Fruit fly (Drosophila melanogaster) whole organism, embryonic: ENCODE results near the gene rno.

Experiments used
- Antp ChIP-seq: fragments of 200-800 bp; sonication (Bioruptor generic); optimal IDR thresholded peaks from 3 replicates; lab custom pipeline; 2016; ENCODE audit warnings: missing biosample characterization, missing genetic modification characterization
- CG10267 ChIP-seq: fragments of 200-800 bp; sonication (Bioruptor generic); optimal IDR thresholded peaks from 2 replicates; lab custom pipeline; 2018; ENCODE audit warnings: missing biosample characterization, mild to moderate bottlenecking, missing genetic modification characterization, moderate library complexity
- CG10543 ChIP-seq: fragments of 200-800 bp; sonication (Bioruptor generic); optimal IDR thresholded peaks from 3 replicates; lab custom pipeline; 2017; ENCODE audit warnings: missing biosample characterization, mild to moderate bottlenecking, missing genetic modification characterization, moderate library complexity
- CG12071 ChIP-seq: fragments of 200-800 bp; sonication (Bioruptor generic); optimal IDR thresholded peaks from 3 replicates; lab custom pipeline; 2018; ENCODE audit warnings: missing biosample characterization, mild to moderate bottlenecking, missing genetic modification characterization
- CG12236 ChIP-seq: fragments of 200-800 bp; sonication (Bioruptor generic); optimal IDR thresholded peaks from 2 replicates; lab custom pipeline; 2016; ENCODE audit warnings: missing biosample characterization, missing genetic modification characterization
- CG12299 ChIP-seq: fragments of 200-800 bp; sonication (Bioruptor generic); optimal IDR thresholded peaks from 2 replicates; lab custom pipeline; 2018; ENCODE audit warnings: missing biosample characterization, mild to moderate bottlenecking, missing genetic modification characterization
- CG1233 ChIP-seq: fragments of 200-800 bp; sonication (Bioruptor generic); optimal IDR thresholded peaks from 4 replicates; lab custom pipeline; 2018; ENCODE audit warnings: missing biosample characterization, mild to moderate bottlenecking, missing genetic modification characterization
- CG12744 ChIP-seq: fragments of 200-800 bp; sonication (Bioruptor generic); optimal IDR thresholded peaks from 2 replicates; lab custom pipeline; 2016; ENCODE audit warnings: missing biosample characterization, missing genetic modification characterization
- CG14050 ChIP-seq: fragments of 200-800 bp; sonication (Bioruptor generic); IDR thresholded peaks from 3 replicates; pipeline ENCODE4 v1.3.6; 2022; ENCODE audit warnings: missing biosample characterization, missing genetic modification characterization
- CG16815 ChIP-seq: fragments of 200-800 bp; sonication (Bioruptor generic); optimal IDR thresholded peaks from 3 replicates; lab custom pipeline; 2017; ENCODE audit warnings: missing biosample characterization, mild to moderate bottlenecking, missing genetic modification characterization
- CG17385 ChIP-seq: fragments of 200-800 bp; sonication (Bioruptor generic); optimal IDR thresholded peaks from 3 replicates; lab custom pipeline; 2018; ENCODE audit warnings: missing biosample characterization, mild to moderate bottlenecking, missing genetic modification characterization
- CG1832 ChIP-seq: fragments of 200-800 bp; sonication (Bioruptor generic); optimal IDR thresholded peaks from 2 replicates; lab custom pipeline; 2017; ENCODE audit warnings: missing biosample characterization, mild to moderate bottlenecking, missing genetic modification characterization, inconsistent platforms
- CG18764 ChIP-seq: fragments of 200-800 bp; sonication (Bioruptor generic); optimal IDR thresholded peaks from 3 replicates; lab custom pipeline; 2016; ENCODE audit warnings: missing biosample characterization, missing genetic modification characterization
- CG32772 ChIP-seq: fragments of 200-800 bp; sonication (Bioruptor generic); IDR thresholded peaks from 2 replicates; pipeline ENCODE4 v1.3.6; 2022; ENCODE audit warnings: missing biosample characterization, missing genetic modification characterization
- CG33557 ChIP-seq: fragments of 200-800 bp; sonication (Bioruptor generic); optimal IDR thresholded peaks from 2 replicates; lab custom pipeline; 2019; ENCODE audit warnings: missing biosample characterization, mild to moderate bottlenecking, missing genetic modification characterization, moderate library complexity
- CG4328 ChIP-seq: fragments of 200-800 bp; sonication (Bioruptor generic); optimal IDR thresholded peaks from 3 replicates; lab custom pipeline; 2017; ENCODE audit warnings: missing biosample characterization, missing genetic modification reagents, missing genetic modification characterization
- CG7963 ChIP-seq: fragments of 200-800 bp; sonication (Bioruptor generic); IDR thresholded peaks from 3 replicates; pipeline ENCODE4 v1.3.6; 2022; ENCODE audit warnings: missing biosample characterization, missing genetic modification characterization; ENCODE audit not compliant: partially characterized antibody
- CG8388 ChIP-seq: fragments of 200-800 bp; sonication (Bioruptor generic); optimal IDR thresholded peaks from 2 replicates; lab custom pipeline; 2019; ENCODE audit warnings: missing biosample characterization, mild to moderate bottlenecking, missing genetic modification characterization, moderate library complexity
- CG9797 ChIP-seq: fragments of 200-800 bp; sonication (Bioruptor generic); optimal IDR thresholded peaks from 3 replicates; lab custom pipeline; 2018; ENCODE audit warnings: missing biosample characterization, mild to moderate bottlenecking, missing genetic modification characterization
- HHEX ChIP-seq: fragments of 200-800 bp; sonication (Bioruptor generic); optimal IDR thresholded peaks from 3 replicates; lab custom pipeline; 2017; ENCODE audit warnings: missing biosample characterization, mild to moderate bottlenecking, missing genetic modification characterization, missing genetic modification reagents
- Hmx ChIP-seq: fragments of 200-800 bp; sonication (Bioruptor generic); optimal IDR thresholded peaks from 2 replicates; lab custom pipeline; 2016; ENCODE audit warnings: missing biosample characterization, missing genetic modification characterization
- Hr78 ChIP-seq, 2 experiments: fragments of 200-800 bp in 1 of 2; fragments of >200 bp in 1 of 2; sonication (Bioruptor generic) in 1 of 2; optimal IDR thresholded peaks; 2 replicates each; lab custom pipeline; 2017 to 2019; ENCODE audit warnings: missing biosample characterization in 2 of 2, missing genetic modification characterization in 2 of 2, mild to moderate bottlenecking in 1 of 2, moderate library complexity in 1 of 2
- Lim3 ChIP-seq: fragments of 200-800 bp; sonication (Bioruptor generic); IDR thresholded peaks from 2 replicates; pipeline ENCODE4 v1.3.6; 2022; ENCODE audit warnings: missing biosample characterization, missing genetic modification characterization
- MBD-R2 ChIP-seq: fragments of 200-800 bp; sonication (Bioruptor generic); IDR thresholded peaks from 2 replicates; pipeline ENCODE4 v1.3.6; 2022; ENCODE audit warnings: missing biosample characterization, missing genetic modification characterization
- MTF-1 ChIP-seq: fragments of 200-800 bp; sonication (Bioruptor generic); optimal IDR thresholded peaks from 2 replicates; lab custom pipeline; 2018; ENCODE audit warnings: missing biosample characterization, mild to moderate bottlenecking, missing genetic modification characterization, borderline replicate concordance
- Max ChIP-seq: fragments of 200-800 bp; sonication (Bioruptor generic); optimal IDR thresholded peaks from 2 replicates; lab custom pipeline; 2016; ENCODE audit warnings: missing biosample characterization, mild to moderate bottlenecking, missing genetic modification characterization
- NC2β ChIP-seq: fragments of 200-800 bp; sonication (Bioruptor generic); optimal IDR thresholded peaks from 2 replicates; lab custom pipeline; 2016; ENCODE audit warnings: missing biosample characterization, missing genetic modification characterization
- Nf-YC ChIP-seq: fragments of 200-800 bp; optimal IDR thresholded peaks from 3 replicates; lab custom pipeline; 2019; ENCODE audit warnings: missing biosample characterization, mild to moderate bottlenecking, missing genetic modification characterization, moderate library complexity
- Xbp1 ChIP-seq: fragments of 200-800 bp; sonication (Bioruptor generic); optimal IDR thresholded peaks from 3 replicates; lab custom pipeline; 2016; ENCODE audit warnings: missing biosample characterization, mild to moderate bottlenecking, missing genetic modification characterization
- bab2 ChIP-seq: fragments of 200-800 bp; sonication (Bioruptor generic); optimal IDR thresholded peaks from 2 replicates; lab custom pipeline; 2016; ENCODE audit warnings: missing biosample characterization, missing genetic modification characterization
- bigmax ChIP-seq: fragments of 200-800 bp; sonication (Bioruptor generic); optimal IDR thresholded peaks from 2 replicates; lab custom pipeline; 2018; ENCODE audit warnings: missing biosample characterization, mild to moderate bottlenecking, missing genetic modification characterization
- cato ChIP-seq: fragments of 200-800 bp; sonication (Bioruptor generic); optimal IDR thresholded peaks from 2 replicates; lab custom pipeline; 2016; ENCODE audit warnings: missing biosample characterization, missing genetic modification characterization, borderline replicate concordance
- corto ChIP-seq: fragments of 200-800 bp; sonication (Bioruptor generic); optimal IDR thresholded peaks from 2 replicates; lab custom pipeline; 2016; ENCODE audit warnings: missing biosample characterization, mild to moderate bottlenecking, missing genetic modification characterization, moderate library complexity
- crol ChIP-seq: fragments of 200-800 bp; sonication (Bioruptor generic); IDR thresholded peaks from 2 replicates; pipeline ENCODE4 v1.3.6; 2022; ENCODE audit warnings: missing biosample characterization, missing genetic modification characterization
- dysf ChIP-seq: fragments of 200-800 bp; sonication (Bioruptor generic); IDR thresholded peaks from 3 replicates; pipeline ENCODE4 v1.3.6; 2022; ENCODE audit warnings: missing biosample characterization, missing genetic modification characterization
- eyg ChIP-seq: fragments of 200-800 bp; sonication (Bioruptor generic); optimal IDR thresholded peaks from 3 replicates; lab custom pipeline; 2016; ENCODE audit warnings: missing biosample characterization, missing genetic modification characterization
- fd3F ChIP-seq: fragments of 200-800 bp; sonication (Bioruptor generic); optimal IDR thresholded peaks from 2 replicates; lab custom pipeline; 2018; ENCODE audit warnings: missing biosample characterization, mild to moderate bottlenecking, missing genetic modification characterization, moderate library complexity
- gce ChIP-seq: fragments of 200-800 bp; sonication (Bioruptor generic); IDR thresholded peaks from 3 replicates; pipeline ENCODE4 v1.3.6; 2022; ENCODE audit warnings: missing biosample characterization, missing genetic modification characterization
- lmd ChIP-seq: fragments of 200-800 bp; sonication (Bioruptor generic); IDR thresholded peaks from 2 replicates; pipeline ENCODE4 v1.3.6; 2022; ENCODE audit warnings: missing biosample characterization, missing genetic modification characterization
- mirr ChIP-seq: fragments of 200-800 bp; sonication (Bioruptor generic); optimal IDR thresholded peaks from 3 replicates; lab custom pipeline; 2018; ENCODE audit warnings: missing biosample characterization, mild to moderate bottlenecking, missing genetic modification characterization
- nmo ChIP-seq: fragments of 200-800 bp; sonication (Bioruptor generic); optimal IDR thresholded peaks from 2 replicates; lab custom pipeline; 2018; ENCODE audit warnings: missing biosample characterization, mild to moderate bottlenecking, missing genetic modification characterization, moderate library complexity
- org-1 ChIP-seq: fragments of 200-800 bp; sonication (Bioruptor generic); optimal IDR thresholded peaks from 2 replicates; lab custom pipeline; 2017; ENCODE audit warnings: missing biosample characterization, missing genetic modification characterization
- p53 ChIP-seq: fragments of 200-800 bp; sonication (Bioruptor generic); optimal IDR thresholded peaks from 2 replicates; lab custom pipeline; 2016; ENCODE audit warnings: missing biosample characterization, missing genetic modification characterization
- psq ChIP-seq: fragments of 200-800 bp; sonication (Bioruptor generic); optimal IDR thresholded peaks from 2 replicates; lab custom pipeline; 2017; ENCODE audit warnings: missing biosample characterization, missing genetic modification characterization
- sd ChIP-seq: fragments of 200-800 bp; sonication (Bioruptor generic); optimal IDR thresholded peaks from 3 replicates; lab custom pipeline; 2018; ENCODE audit warnings: missing biosample characterization, mild to moderate bottlenecking, missing genetic modification characterization, moderate library complexity
- slbo ChIP-seq: fragments of 200-800 bp; sonication (Bioruptor generic); IDR thresholded peaks from 2 replicates; pipeline ENCODE4 v1.3.6; 2022; ENCODE audit warnings: missing biosample characterization, missing genetic modification characterization
- so ChIP-seq: fragments of 200-800 bp; sonication (Bioruptor generic); IDR thresholded peaks from 3 replicates; pipeline ENCODE4 v1.3.6; 2022; ENCODE audit warnings: missing biosample characterization, missing genetic modification characterization
- sob ChIP-seq: fragments of 200-800 bp; sonication (Bioruptor generic); IDR thresholded peaks from 2 replicates; pipeline ENCODE4 v1.3.6; 2022; ENCODE audit warnings: missing biosample characterization, missing genetic modification characterization
- toy ChIP-seq: fragments of 200-800 bp; sonication (Bioruptor generic); IDR thresholded peaks from 2 replicates; pipeline ENCODE4 v1.3.6; 2022; ENCODE audit warnings: missing biosample characterization, missing genetic modification characterization
- vnd ChIP-seq: fragments of 200-800 bp; sonication (Bioruptor generic); IDR thresholded peaks from 3 replicates; pipeline ENCODE4 v1.3.6; 2022; ENCODE audit warnings: missing biosample characterization, missing genetic modification characterization; ENCODE audit not compliant: partially characterized antibody

Gene rno

DNA sequence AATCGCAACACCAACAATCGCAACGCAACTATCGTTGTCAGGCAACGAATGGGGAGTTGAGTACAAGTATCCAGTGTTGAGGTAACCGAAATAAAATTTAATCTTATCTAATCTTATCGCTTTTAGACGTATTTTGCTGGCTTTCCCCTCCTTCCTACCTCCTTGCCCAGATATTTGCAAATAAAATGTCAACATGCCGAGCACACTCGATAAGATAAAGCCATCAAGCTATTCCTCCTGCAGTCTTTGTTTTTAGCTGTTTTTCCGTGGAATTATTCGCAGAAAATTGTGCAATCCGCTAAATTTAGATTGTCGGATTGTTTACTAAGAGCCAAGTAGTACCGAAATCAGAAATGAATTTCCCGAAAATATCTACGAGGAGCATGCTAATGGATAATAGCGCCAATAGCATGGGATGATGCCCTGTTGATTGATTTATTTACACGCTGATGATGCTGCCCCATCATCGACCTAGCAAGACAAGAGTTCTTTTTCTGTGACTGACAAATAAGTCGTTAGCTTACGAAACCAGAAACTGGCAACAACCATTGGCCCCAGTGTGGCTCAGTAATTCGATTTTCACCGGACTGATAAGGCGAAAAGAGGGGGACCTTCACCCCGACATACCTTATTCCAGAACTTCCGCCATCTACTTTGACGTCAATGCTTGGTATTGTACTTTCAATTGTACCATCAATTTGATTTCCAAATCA is 42.8 kb downstream of the rno start (continued):
- TF ChIP-seq Lim3 (GFP tag; lab: Robert Waterston, UW) (no peak), CG18764 (no peak), CG12744 (GFP tag; lab: Kevin White, UChicago) (no peak), sob (GFP tag; lab: Robert Waterston, UW) (no peak), CG1832 (GFP tag; lab: Kevin White, UChicago) (no peak), Antp (GFP tag; lab: Kevin White, UChicago) (no peak), HHEX (no peak), slbo (GFP tag; lab: Robert Waterston, UW) (no peak), p53 (GFP tag; lab: Kevin White, UChicago) (no peak), gce (no peak), psq (GFP tag; lab: Kevin White, UChicago) (no peak), Nf-YC (tag; lab: Kevin White, UChicago) (peak; percentile 23), CG32772 (no peak), CG1233 (GFP tag; lab: Kevin White, UChicago) (no peak), toy (no peak), Max (GFP tag; lab: Kevin White, UChicago) (no peak), CG7963 (no peak), CG12071 (GFP tag; lab: Kevin White, UChicago) (peak; percentile 5), eyg (GFP tag; lab: Kevin White, UChicago) (no peak), CG12236 (GFP tag; lab: Kevin White, UChicago) (no peak), bab2 (GFP tag; lab: Kevin White, UChicago) (no peak), MBD-R2 (GFP tag; lab: Robert Waterston, UW) (no peak), fd3F (GFP tag; lab: Kevin White, UChicago) (no peak), dysf (GFP tag; lab: Robert Waterston, UW) (no peak), CG12299 (tag; lab: Kevin White, UChicago) (no peak), MTF-1 (GFP tag; lab: Kevin White, UChicago) (no peak), vnd (GFP tag; lab: Robert Waterston, UW) (no peak), lmd (GFP tag; lab: Robert Waterston, UW) (no peak), CG14050 (GFP tag; lab: Robert Waterston, UW) (no peak), NC2β (GFP tag; lab: Kevin White, UChicago) (no peak), sd (peak; percentile 98), mirr (GFP tag; lab: Kevin White, UChicago) (peak; percentile 86), CG10267 (tag; lab: Kevin White, UChicago) (no peak), corto (GFP tag; lab: Kevin White, UChicago) (peak; percentile 32), CG8388 (GFP tag; lab: Kevin White, UChicago) (no peak), CG9797 (GFP tag; lab: Kevin White, UChicago) (no peak), Hr78 (GFP tag; optimal IDR thresholded peaks at IDR 0.05; lab: Kevin White, UChicago) (no peak), bigmax (GFP tag; lab: Kevin White, UChicago) (no peak), Hmx (GFP tag; lab: Kevin White, UChicago) (no peak), so (GFP tag; lab: Robert Waterston, UW) (0 out of 3 replicates have a peak, but pooled peaks have one; percentile 16), CG33557 (GFP tag; lab: Kevin White, UChicago) (no peak), crol (GFP tag; lab: Robert Waterston, UW) (peak; percentile 75; the same call in 1 of the 2 replicates), CG17385 (GFP tag; lab: Kevin White, UChicago) (peak; percentile 8), org-1 (GFP tag; lab: Kevin White, UChicago) (no peak), Xbp1 (GFP tag; lab: Kevin White, UChicago) (no peak), CG10543 (GFP tag; lab: Kevin White, UChicago) (peak; percentile 76), CG4328 (GFP tag; lab: Kevin White, UChicago) (no peak), nmo (GFP tag; lab: Kevin White, UChicago) (no peak), CG16815 (GFP tag; lab: Kevin White, UChicago) (no peak), cato (GFP tag; lab: Kevin White, UChicago) (no peak)
